Worm (Caenorhabditis elegans) whole organism, L3 larva: ENCODE data around the gene F29A7.3.

ENCODE experiments used
- R02D3.7 ChIP-seq: fragments of 150-350 bp; optimal IDR thresholded peaks from 2 replicates; lab custom pipeline; 2014; ENCODE audit warnings: missing biosample characterization, missing genetic modification characterization
- ZK546.5 ChIP-seq: sonication (generic microtip); optimal IDR thresholded peaks from 2 replicates; lab custom pipeline; 2017; ENCODE audit warnings: missing biosample characterization, missing genetic modification characterization
- ama-1 ChIP-seq: fragments of 150-350 bp; optimal IDR thresholded peaks from 2 replicates; lab custom pipeline; 2018
- nhr-11 ChIP-seq: fragments of 150-350 bp; optimal IDR thresholded peaks from 2 replicates; lab custom pipeline; 2014; ENCODE audit warnings: missing biosample characterization, missing genetic modification characterization
- nhr-43 ChIP-seq: sonication (generic microtip); optimal IDR thresholded peaks from 2 replicates; lab custom pipeline; 2016; ENCODE audit warnings: mild to moderate bottlenecking, missing genetic modification characterization, missing compliant biosample characterization; ENCODE audit not compliant: poor library complexity, severe bottlenecking
- tbx-2 ChIP-seq: sonication (generic microtip); optimal IDR thresholded peaks from 2 replicates; lab custom pipeline; 2016; ENCODE audit warnings: mild to moderate bottlenecking, missing genetic modification characterization, missing compliant biosample characterization
- unc-62 ChIP-seq: fragments of 150-350 bp; sonication (generic microtip); optimal IDR thresholded peaks from 4 replicates; lab custom pipeline; 2014; ENCODE audit warnings: missing biosample characterization, missing genetic modification reagents, missing genetic modification characterization
- zag-1 ChIP-seq: fragments of 150-350 bp; optimal IDR thresholded peaks from 2 replicates; lab custom pipeline; 2014; ENCODE audit warnings: missing biosample characterization, missing genetic modification characterization

- TF ChIP-seq nhr-11, result no peak
- no peak for TF ChIP-seq unc-62 (GFP tag; lab: Kevin White, UChicago)
- TF ChIP-seq R02D3.7 (tag; lab: Kevin White, UChicago), result no peak
- TF ChIP-seq tbx-2 (tag; lab: Kevin White, UChicago), result no peak
- TF ChIP-seq ama-1, result no peak
- no peak for TF ChIP-seq nhr-43 (tag; lab: Kevin White, UChicago)
- no peak for TF ChIP-seq ZK546.5
- no peak for TF ChIP-seq zag-1 (tag; lab: Kevin White, UChicago)
Measured at ce11 chrII:2787031-2787512, 34.0 kb downstream of the F29A7.3 start, which contains the start of the genes F08D12.12 and srpa-72.
